Fruit fly (Drosophila melanogaster): ENCODE results near the gene Cpr12A.

dm6 chrX:13568127-13568526 lies 24.7 kb downstream of the Cpr12A start:
- TF ChIP-seq OdsH (GFP tag; optimal IDR thresholded peaks at IDR 0.05) (peak; percentile 31), CG4318 (GFP tag; optimal IDR thresholded peaks at IDR 0.05) (no peak), Sox102F (GFP tag; optimal IDR thresholded peaks at IDR 0.05) (peak; percentile 72), Blimp-1 (GFP tag; optimal IDR thresholded peaks at IDR 0.05) (no peak), CG16779 (tag; optimal IDR thresholded peaks at IDR 0.05) (no peak), CG11762 (GFP tag; optimal IDR thresholded peaks at IDR 0.05; ENCODE audit: insufficient read depth) (no peak), Sox15 (GFP tag; optimal IDR thresholded peaks at IDR 0.05) (peak; percentile 22), fkh (GFP tag; optimal IDR thresholded peaks at IDR 0.05) (no peak)
